Worm (Caenorhabditis elegans): ENCODE measurements around the gene fbxb-9.

fbxb-9 gene

DNA sequence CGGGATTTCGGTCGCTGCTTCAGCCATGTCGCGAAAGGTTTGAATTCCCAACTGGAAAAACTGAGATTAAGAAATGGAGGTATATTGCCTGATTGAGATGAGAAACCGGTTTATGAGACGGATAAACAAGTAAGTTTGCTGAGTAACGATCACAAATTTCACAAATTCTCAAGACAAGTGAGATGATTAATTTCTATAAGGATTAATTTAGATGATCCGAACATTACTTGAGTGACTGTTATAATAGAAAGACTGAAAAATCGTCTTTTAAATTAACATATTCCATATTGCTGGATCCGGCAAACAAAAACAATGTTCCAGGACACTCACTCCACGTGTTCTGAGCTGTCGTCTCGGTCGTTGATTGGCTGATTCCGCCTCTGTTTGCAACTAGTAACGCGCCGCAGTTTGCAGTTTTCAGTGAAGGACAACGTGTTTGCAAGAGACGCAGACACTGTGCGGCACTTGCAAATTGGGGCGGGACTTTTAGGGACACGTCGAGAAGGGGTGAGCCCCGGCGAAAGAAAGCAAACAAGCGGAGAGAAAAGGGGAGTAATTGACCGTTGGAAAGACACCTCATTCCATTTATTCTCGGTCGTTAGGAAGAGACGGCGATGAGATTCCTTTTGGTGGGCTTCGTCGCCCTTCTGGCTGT lies 43.4 kb downstream of the fbxb-9 start, which contains the start of the genes imp-2 and enpl-1 (continued):
- TF ChIP-seq ceh-9 (tag; optimal IDR thresholded peaks at IDR 0.05) (no peak), madf-2 (tag; optimal IDR thresholded peaks at IDR 0.05) (peak; percentile 28), unc-86 (tag; optimal IDR thresholded peaks at IDR 0.05) (no peak), ttx-3 (tag; optimal IDR thresholded peaks at IDR 0.05) (peak; percentile 20), pha-2 (tag; optimal IDR thresholded peaks at IDR 0.05) (no peak), syd-9 (tag; optimal IDR thresholded peaks at IDR 0.05) (peak; percentile 42), hlh-30 (tag; optimal IDR thresholded peaks at IDR 0.05; ENCODE audit: insufficient read depth) (peak; percentile 81), Y22D7AL.16 (tag; optimal IDR thresholded peaks at IDR 0.05) (no peak), ceh-18 (tag; optimal IDR thresholded peaks at IDR 0.05) (peak; percentile 61), F13H6.1 (tag; optimal IDR thresholded peaks at IDR 0.05) (peak; percentile 39), eyg-1 (tag; optimal IDR thresholded peaks at IDR 0.05) (no peak), ceh-2 (tag; optimal IDR thresholded peaks at IDR 0.05) (peak; percentile 50), gmeb-2 (tag; optimal IDR thresholded peaks at IDR 0.05) (no peak), hlh-6 (tag; optimal IDR thresholded peaks at IDR 0.05) (no peak), unc-3 (GFP tag; conservative IDR thresholded peaks at IDR 0.05) (peak; percentile 12; the same call in 1 of the 2 replicates), unc-3 (tag; optimal IDR thresholded peaks at IDR 0.05) (peak; percentile 13), ets-4 (tag; optimal IDR thresholded peaks at IDR 0.05) (peak; percentile 11), nfya-1 (tag; optimal IDR thresholded peaks at IDR 0.05) (peak; percentile 100), pha-4 (tag; optimal IDR thresholded peaks at IDR 0.05) (no peak), ceh-24 (tag; optimal IDR thresholded peaks at IDR 0.05) (no peak), npax-4 (tag; optimal IDR thresholded peaks at IDR 0.05) (no peak), pat-9 (tag; optimal IDR thresholded peaks at IDR 0.05) (no peak), ceh-30 (tag; optimal IDR thresholded peaks at IDR 0.05) (no peak), ceh-22 (tag; optimal IDR thresholded peaks at IDR 0.05) (peak; percentile 6), hlh-13 (GFP tag; optimal IDR thresholded peaks at IDR 0.05) (no peak), ref-2 (tag; optimal IDR thresholded peaks at IDR 0.05) (peak; percentile 85), sox-4 (tag; optimal IDR thresholded peaks at IDR 0.05) (peak; percentile 25), rnt-1 (tag; optimal IDR thresholded peaks at IDR 0.05) (no peak), pag-3 (tag; optimal IDR thresholded peaks at IDR 0.05; ENCODE audit: borderline replicate concordance) (no peak)

DNA sequence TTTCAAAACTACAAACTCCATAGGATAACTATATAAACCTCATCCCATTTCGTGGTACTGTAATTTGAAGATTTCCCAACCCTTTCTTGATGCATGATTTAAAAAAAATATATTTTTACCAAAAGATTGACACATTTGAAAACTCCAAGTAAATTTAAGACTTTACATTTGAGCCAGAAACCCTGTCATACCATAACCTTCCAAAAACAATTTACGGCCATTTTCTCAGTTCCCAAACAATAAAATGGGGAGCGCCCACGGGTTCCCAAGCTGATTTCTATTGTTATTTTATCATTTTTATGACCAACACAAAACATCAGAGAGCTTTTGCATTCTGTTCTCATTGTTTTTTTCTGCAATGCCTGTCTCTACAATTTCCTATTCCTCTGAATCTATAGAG lies 49.7 kb downstream of the fbxb-9 start, which contains the start of gene clc-9:
TSS of gene clc-9 (plus strand) at position 301 of the 400 bp plus-strand sequence.
- no peak for TF ChIP-seq ref-2 (tag; optimal IDR thresholded peaks at IDR 0.05)
- TF ChIP-seq npax-4 (tag; optimal IDR thresholded peaks at IDR 0.05): no peak
- TF ChIP-seq hlh-6 (tag; optimal IDR thresholded peaks at IDR 0.05): no peak
- no peak for TF ChIP-seq sox-4 (tag; optimal IDR thresholded peaks at IDR 0.05)
- TF ChIP-seq che-1 (tag; optimal IDR thresholded peaks at IDR 0.05): no peak
- TF ChIP-seq unc-3 (GFP tag; conservative IDR thresholded peaks at IDR 0.05): no peak
- TF ChIP-seq unc-3 (tag; optimal IDR thresholded peaks at IDR 0.05): no peak
- TF ChIP-seq pat-9 (tag; optimal IDR thresholded peaks at IDR 0.05): no peak
- TF ChIP-seq ceh-9 (tag; optimal IDR thresholded peaks at IDR 0.05): no peak
- TF ChIP-seq nfya-1 (tag; optimal IDR thresholded peaks at IDR 0.05): no peak

DNA sequence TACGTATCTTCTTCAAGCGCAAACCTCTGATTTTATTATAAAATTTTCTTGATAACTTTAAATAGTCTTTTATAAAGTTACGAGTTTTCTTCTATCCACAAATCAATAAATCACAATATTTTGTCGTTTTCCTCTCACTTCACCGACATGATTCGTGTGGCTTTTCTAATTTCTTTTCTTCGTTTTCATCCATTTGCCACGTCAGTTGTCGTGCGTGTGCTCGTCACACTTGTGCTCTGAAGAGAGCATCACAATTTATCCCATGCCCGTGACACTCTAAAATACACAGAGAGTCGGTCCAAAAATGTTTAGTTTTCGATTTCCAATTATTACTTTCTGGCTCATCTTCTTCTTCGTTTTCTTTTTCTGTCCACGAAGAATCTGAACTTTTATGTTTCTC lies 50.5 kb downstream of the fbxb-9 start:
- TF ChIP-seq hlh-15 (tag; optimal IDR thresholded peaks at IDR 0.05) (no peak), tbx-2 (tag; optimal IDR thresholded peaks at IDR 0.05) (no peak), sdc-2 (tag; optimal IDR thresholded peaks at IDR 0.05) (no peak), rnt-1 (tag; optimal IDR thresholded peaks at IDR 0.05) (no peak), dmd-4 (tag; optimal IDR thresholded peaks at IDR 0.05; ENCODE audit: borderline replicate concordance) (no peak), T23F11.4 (GFP tag; optimal IDR thresholded peaks at IDR 0.05) (no peak), hlh-13 (GFP tag; optimal IDR thresholded peaks at IDR 0.05) (no peak), sox-2 (GFP tag; IDR thresholded peaks at IDR 0.05) (no peak), pros-1 (tag; optimal IDR thresholded peaks at IDR 0.05) (no peak)

All from whole organism, late embryonic.